Worm (Caenorhabditis elegans): ENCODE measurements around the gene tomm-40.

tomm-40 gene

ce11 chrII:8959081-8959480 is 14.3 kb downstream of the tomm-40 start:
- TF ChIP-seq med-1 (GFP tag; optimal IDR thresholded peaks at IDR 0.05; ENCODE audit: insufficient read depth) (no peak), T22C8.4 (GFP tag; IDR thresholded peaks at IDR 0.05) (no peak), cog-1 (tag; optimal IDR thresholded peaks at IDR 0.05) (no peak), flt-1 (GFP tag; IDR thresholded peaks at IDR 0.05) (no peak), tab-1 (GFP tag; IDR thresholded peaks at IDR 0.05) (no peak), ref-1 (GFP tag; conservative IDR thresholded peaks at IDR 0.05) (no peak), klf-2 (GFP tag; conservative IDR thresholded peaks at IDR 0.05) (no peak), ztf-29 (GFP tag; IDR thresholded peaks at IDR 0.05) (no peak), ztf-23 (GFP tag; IDR thresholded peaks at IDR 0.05) (no peak)

- TF ChIP-seq tab-1 (GFP tag; IDR thresholded peaks at IDR 0.05) = no peak
These were observed 16.5 kb downstream of the tomm-40 start for ce11 chrII:8956896-8957295.

- TF ChIP-seq klf-2 (GFP tag; conservative IDR thresholded peaks at IDR 0.05) (no peak), ref-1 (GFP tag; conservative IDR thresholded peaks at IDR 0.05) (no peak), ztf-29 (GFP tag; IDR thresholded peaks at IDR 0.05) (no peak), T22C8.4 (GFP tag; IDR thresholded peaks at IDR 0.05) (no peak), cog-1 (tag; optimal IDR thresholded peaks at IDR 0.05) (no peak), med-1 (GFP tag; optimal IDR thresholded peaks at IDR 0.05; ENCODE audit: insufficient read depth) (no peak), flt-1 (GFP tag; IDR thresholded peaks at IDR 0.05) (no peak), tab-1 (GFP tag; IDR thresholded peaks at IDR 0.05) (no peak), ztf-23 (GFP tag; IDR thresholded peaks at IDR 0.05) (no peak)
These were observed 19.7 kb downstream of the tomm-40 start for ce11 chrII:8953703-8954102.

ce11 chrII:8951270-8951669 is 22.1 kb downstream of the tomm-40 start:
- TF ChIP-seq klf-2 (GFP tag; conservative IDR thresholded peaks at IDR 0.05) = no peak
- no peak for TF ChIP-seq tab-1 (GFP tag; IDR thresholded peaks at IDR 0.05)
- TF ChIP-seq ztf-29 (GFP tag; IDR thresholded peaks at IDR 0.05) = no peak
- TF ChIP-seq cog-1 (tag; optimal IDR thresholded peaks at IDR 0.05) = no peak
- TF ChIP-seq med-1 (GFP tag; optimal IDR thresholded peaks at IDR 0.05; ENCODE audit: insufficient read depth) = no peak

ce11 chrII:8948640-8949039 is 24.7 kb downstream of the tomm-40 start:
- TF ChIP-seq flt-1 (GFP tag; IDR thresholded peaks at IDR 0.05) = no peak
- TF ChIP-seq T22C8.4 (GFP tag; IDR thresholded peaks at IDR 0.05) = no peak

- TF ChIP-seq klf-2 (GFP tag; conservative IDR thresholded peaks at IDR 0.05) = no peak
- TF ChIP-seq cog-1 (tag; optimal IDR thresholded peaks at IDR 0.05) = no peak
- TF ChIP-seq flt-1 (GFP tag; IDR thresholded peaks at IDR 0.05) = no peak
- TF ChIP-seq tab-1 (GFP tag; IDR thresholded peaks at IDR 0.05) = no peak
- no peak for TF ChIP-seq med-1 (GFP tag; optimal IDR thresholded peaks at IDR 0.05; ENCODE audit: insufficient read depth)
- no peak for TF ChIP-seq ztf-23 (GFP tag; IDR thresholded peaks at IDR 0.05)
- no peak for TF ChIP-seq ref-1 (GFP tag; conservative IDR thresholded peaks at IDR 0.05)
- TF ChIP-seq T22C8.4 (GFP tag; IDR thresholded peaks at IDR 0.05) = no peak
- no peak for TF ChIP-seq ztf-29 (GFP tag; IDR thresholded peaks at IDR 0.05)
These were observed 26.0 kb downstream of the tomm-40 start, which contains the start of gene cutl-15 for ce11 chrII:8947391-8947790. Gene cutl-15, minus strand, starts transcription at chrII:8947688.

- TF ChIP-seq ztf-23 (GFP tag; IDR thresholded peaks at IDR 0.05) (no peak), T22C8.4 (GFP tag; IDR thresholded peaks at IDR 0.05) (no peak), flt-1 (GFP tag; IDR thresholded peaks at IDR 0.05) (no peak), tab-1 (GFP tag; IDR thresholded peaks at IDR 0.05) (no peak), cog-1 (tag; optimal IDR thresholded peaks at IDR 0.05) (no peak), med-1 (GFP tag; optimal IDR thresholded peaks at IDR 0.05; ENCODE audit: insufficient read depth) (no peak), ref-1 (GFP tag; conservative IDR thresholded peaks at IDR 0.05) (no peak), ztf-29 (GFP tag; IDR thresholded peaks at IDR 0.05) (no peak), klf-2 (GFP tag; conservative IDR thresholded peaks at IDR 0.05) (no peak)
These were observed 28.2 kb downstream of the tomm-40 start for ce11 chrII:8945167-8945566.

- TF ChIP-seq tab-1 (GFP tag; IDR thresholded peaks at IDR 0.05) = no peak
- TF ChIP-seq T22C8.4 (GFP tag; IDR thresholded peaks at IDR 0.05) = no peak
- no peak for TF ChIP-seq ref-1 (GFP tag; conservative IDR thresholded peaks at IDR 0.05)
- TF ChIP-seq ztf-29 (GFP tag; IDR thresholded peaks at IDR 0.05) = no peak
- no peak for TF ChIP-seq flt-1 (GFP tag; IDR thresholded peaks at IDR 0.05)
- no peak for TF ChIP-seq klf-2 (GFP tag; conservative IDR thresholded peaks at IDR 0.05)
- no peak for TF ChIP-seq cog-1 (tag; optimal IDR thresholded peaks at IDR 0.05)
- no peak for TF ChIP-seq med-1 (GFP tag; optimal IDR thresholded peaks at IDR 0.05; ENCODE audit: insufficient read depth)
- TF ChIP-seq ztf-23 (GFP tag; IDR thresholded peaks at IDR 0.05) = no peak
These were observed 32.9 kb downstream of the tomm-40 start, which contains the start of the genes set-17 and T21B10.4 for ce11 chrII:8940362-8940940. Gene set-17, minus strand, starts transcription at chrII:8940488. Gene T21B10.4, plus strand, starts transcription at chrII:8940894.

- no peak for TF ChIP-seq flt-1 (GFP tag; IDR thresholded peaks at IDR 0.05)
- no peak for TF ChIP-seq cog-1 (tag; optimal IDR thresholded peaks at IDR 0.05)
- no peak for TF ChIP-seq tab-1 (GFP tag; IDR thresholded peaks at IDR 0.05)
- no peak for TF ChIP-seq ztf-29 (GFP tag; IDR thresholded peaks at IDR 0.05)
- TF ChIP-seq med-1 (GFP tag; optimal IDR thresholded peaks at IDR 0.05; ENCODE audit: insufficient read depth) = no peak
- no peak for TF ChIP-seq klf-2 (GFP tag; conservative IDR thresholded peaks at IDR 0.05)
- no peak for TF ChIP-seq T22C8.4 (GFP tag; IDR thresholded peaks at IDR 0.05)
- no peak for TF ChIP-seq ref-1 (GFP tag; conservative IDR thresholded peaks at IDR 0.05)
- no peak for TF ChIP-seq ztf-23 (GFP tag; IDR thresholded peaks at IDR 0.05)
These were observed 34.3 kb downstream of the tomm-40 start for ce11 chrII:8938907-8939622.
